Fruit fly (Drosophila melanogaster) whole organism, embryonic: ENCODE results near the gene CG11670.

Experiments used
- Asciz ChIP-seq: fragments of 200-800 bp; sonication (Bioruptor generic); optimal IDR thresholded peaks from 2 replicates; lab custom pipeline; 2017; ENCODE audit warnings: missing biosample characterization, mild to moderate bottlenecking, missing genetic modification characterization, missing genetic modification reagents
- B-H1 ChIP-seq: fragments of 200-800 bp; sonication (Bioruptor generic); IDR thresholded peaks from 3 replicates; pipeline ENCODE4 v1.3.6; 2022; ENCODE audit warnings: missing biosample characterization, missing genetic modification characterization
- Bdp1 ChIP-seq: fragments of 200-800 bp; sonication (Bioruptor generic); optimal IDR thresholded peaks from 3 replicates; lab custom pipeline; 2016; ENCODE audit warnings: missing biosample characterization, missing genetic modification characterization
- Blimp-1 ChIP-seq: fragments of 200-800 bp; sonication (Bioruptor generic); optimal IDR thresholded peaks from 3 replicates; lab custom pipeline; 2018; ENCODE audit warnings: missing biosample characterization, missing genetic modification characterization, mild to moderate bottlenecking, moderate library complexity, missing genetic modification reagents
- CG10274 ChIP-seq: fragments of 200-800 bp; sonication (Bioruptor generic); optimal IDR thresholded peaks from 3 replicates; lab custom pipeline; 2017; ENCODE audit warnings: missing biosample characterization, mild to moderate bottlenecking, missing genetic modification characterization
- CG10366 ChIP-seq: fragments of 200-800 bp; sonication (Bioruptor generic); IDR thresholded peaks from 2 replicates; pipeline ENCODE4 v1.3.6; 2022; ENCODE audit warnings: missing biosample characterization, missing genetic modification characterization
- CG11456 ChIP-seq: fragments of 200-800 bp; sonication (Bioruptor generic); IDR thresholded peaks from 3 replicates; pipeline ENCODE4 v1.3.6; 2022; ENCODE audit warnings: missing biosample characterization, missing genetic modification characterization
- CG15601 ChIP-seq: fragments of 200-800 bp; sonication (Bioruptor generic); optimal IDR thresholded peaks from 3 replicates; lab custom pipeline; 2019; ENCODE audit warnings: missing biosample characterization, mild to moderate bottlenecking, missing genetic modification characterization, moderate library complexity
- CG16813 ChIP-seq: fragments of 200-800 bp; sonication (Bioruptor generic); IDR thresholded peaks from 3 replicates; pipeline ENCODE4 v1.3.6; 2022; ENCODE audit warnings: missing biosample characterization, missing genetic modification characterization; ENCODE audit not compliant: partially characterized antibody
- CG16863 ChIP-seq: fragments of 200-800 bp; sonication (Bioruptor generic); optimal IDR thresholded peaks from 3 replicates; lab custom pipeline; 2016; ENCODE audit warnings: missing biosample characterization, missing genetic modification characterization
- CG17359 ChIP-seq: fragments of 200-800 bp; sonication (Bioruptor generic); optimal IDR thresholded peaks from 3 replicates; lab custom pipeline; 2018; ENCODE audit warnings: missing biosample characterization, mild to moderate bottlenecking, missing genetic modification characterization, moderate library complexity
- CG17361 ChIP-seq: fragments of 200-800 bp; sonication (Bioruptor generic); IDR thresholded peaks from 3 replicates; pipeline ENCODE4 v1.3.6; 2022; ENCODE audit warnings: missing biosample characterization, missing genetic modification characterization
- CG18262 ChIP-seq: fragments of 200-800 bp; optimal IDR thresholded peaks from 3 replicates; lab custom pipeline; 2019; ENCODE audit warnings: missing biosample characterization, mild to moderate bottlenecking, missing genetic modification characterization, moderate library complexity
- CG2129 ChIP-seq: fragments of 200-800 bp; sonication (Bioruptor generic); IDR thresholded peaks from 2 replicates; pipeline ENCODE4 v1.3.6; 2022; ENCODE audit warnings: missing biosample characterization, missing genetic modification characterization; ENCODE audit not compliant: partially characterized antibody
- CG2202 ChIP-seq: fragments of 200-800 bp; sonication (Bioruptor generic); optimal IDR thresholded peaks from 2 replicates; lab custom pipeline; 2018; ENCODE audit warnings: missing biosample characterization, mild to moderate bottlenecking, missing genetic modification characterization
- CG31388 ChIP-seq: fragments of 200-800 bp; sonication (Bioruptor generic); optimal IDR thresholded peaks from 2 replicates; lab custom pipeline; 2016; ENCODE audit warnings: missing biosample characterization, missing genetic modification characterization
- CG32532 ChIP-seq: fragments of 200-800 bp; sonication (Bioruptor generic); IDR thresholded peaks from 2 replicates; pipeline ENCODE4 v1.3.6; 2022; ENCODE audit warnings: missing biosample characterization, missing genetic modification characterization
- CG3847 ChIP-seq: fragments of 200-800 bp; sonication (Bioruptor generic); IDR thresholded peaks from 2 replicates; pipeline ENCODE4 v1.3.6; 2022; ENCODE audit warnings: missing biosample characterization, missing genetic modification characterization
- CG42726 ChIP-seq: fragments of 200-800 bp; sonication (Bioruptor generic); IDR thresholded peaks from 2 replicates; pipeline ENCODE4 v1.3.6; 2022; ENCODE audit warnings: missing biosample characterization, missing genetic modification characterization; ENCODE audit not compliant: partially characterized antibody
- CG4328 ChIP-seq: fragments of 200-800 bp; sonication (Bioruptor generic); optimal IDR thresholded peaks from 3 replicates; lab custom pipeline; 2017; ENCODE audit warnings: missing biosample characterization, missing genetic modification reagents, missing genetic modification characterization
- CG6254 ChIP-seq: fragments of 200-800 bp; sonication (Bioruptor generic); optimal IDR thresholded peaks from 3 replicates; lab custom pipeline; 2017; ENCODE audit warnings: mild to moderate bottlenecking, missing biosample characterization, missing genetic modification reagents, missing genetic modification characterization
- CG9797 ChIP-seq: fragments of 200-800 bp; sonication (Bioruptor generic); optimal IDR thresholded peaks from 3 replicates; lab custom pipeline; 2018; ENCODE audit warnings: missing biosample characterization, mild to moderate bottlenecking, missing genetic modification characterization
- Camta ChIP-seq: fragments of 200-800 bp; sonication (Bioruptor generic); optimal IDR thresholded peaks from 2 replicates; lab custom pipeline; 2016; ENCODE audit warnings: missing biosample characterization, missing genetic modification characterization
- CoRest ChIP-seq: fragments of 200-800 bp; sonication (Bioruptor generic); optimal IDR thresholded peaks from 3 replicates; lab custom pipeline; 2018; ENCODE audit warnings: missing biosample characterization, mild to moderate bottlenecking, missing genetic modification characterization, moderate library complexity
- Dip3 ChIP-seq: fragments of 200-800 bp; sonication (Bioruptor generic); optimal IDR thresholded peaks from 3 replicates; lab custom pipeline; 2016; ENCODE audit warnings: missing biosample characterization, missing genetic modification characterization
- Ets65A ChIP-seq: fragments of 200-800 bp; sonication (Bioruptor generic); peaks from one replicate; lab custom pipeline; 2016; ENCODE audit warnings: missing biosample characterization, missing genetic modification characterization
- HHEX ChIP-seq: fragments of 200-800 bp; sonication (Bioruptor generic); optimal IDR thresholded peaks from 3 replicates; lab custom pipeline; 2017; ENCODE audit warnings: missing biosample characterization, mild to moderate bottlenecking, missing genetic modification characterization, missing genetic modification reagents
- Hsf ChIP-seq: fragments of 200-800 bp; sonication (Bioruptor generic); optimal IDR thresholded peaks from 3 replicates; lab custom pipeline; 2016; ENCODE audit warnings: missing biosample characterization, missing genetic modification characterization
- Mad ChIP-seq: fragments of 200-800 bp; sonication (Bioruptor generic); optimal IDR thresholded peaks from 2 replicates; lab custom pipeline; 2016; ENCODE audit warnings: missing biosample characterization, missing genetic modification characterization
- Myb ChIP-seq: fragments of 200-800 bp; sonication (Bioruptor generic); optimal IDR thresholded peaks from 2 replicates; lab custom pipeline; 2016; ENCODE audit warnings: missing biosample characterization, missing genetic modification characterization
- Nf-YC ChIP-seq: fragments of 200-800 bp; optimal IDR thresholded peaks from 3 replicates; lab custom pipeline; 2019; ENCODE audit warnings: missing biosample characterization, mild to moderate bottlenecking, missing genetic modification characterization, moderate library complexity
- Spps ChIP-seq: fragments of 200-800 bp; sonication (Bioruptor generic); optimal IDR thresholded peaks from 2 replicates; lab custom pipeline; 2018; ENCODE audit warnings: missing biosample characterization, mild to moderate bottlenecking, missing genetic modification characterization
- Ssrp ChIP-seq: fragments of 200-800 bp; sonication (Bioruptor generic); optimal IDR thresholded peaks from 2 replicates; lab custom pipeline; 2018; ENCODE audit warnings: missing biosample characterization, mild to moderate bottlenecking, missing genetic modification characterization, moderate library complexity
- az2 ChIP-seq: fragments of 200-800 bp; sonication (Bioruptor generic); optimal IDR thresholded peaks from 3 replicates; lab custom pipeline; 2016; ENCODE audit warnings: missing biosample characterization, missing genetic modification characterization
- chif ChIP-seq, 2 experiments: fragments of 200-800 bp; sonication (Bioruptor generic); optimal IDR thresholded peaks; 3 replicates each; lab custom pipeline; 2016; ENCODE audit warnings: missing biosample characterization in 2 of 2, missing genetic modification characterization in 2 of 2
- chn ChIP-seq: fragments of 200-800 bp; sonication (Bioruptor generic); optimal IDR thresholded peaks from 2 replicates; lab custom pipeline; 2016; ENCODE audit warnings: missing biosample characterization, missing genetic modification characterization
- ci ChIP-seq: fragments of 200-800 bp; sonication (Bioruptor generic); IDR thresholded peaks from 3 replicates; pipeline ENCODE4 v1.3.6; 2022; ENCODE audit warnings: missing biosample characterization, missing genetic modification characterization
- crp ChIP-seq, 2 experiments: fragments of 200-800 bp; sonication (Bioruptor generic); optimal IDR thresholded peaks; 2 replicates in 1 of 2; 3 replicates in 1 of 2; lab custom pipeline; 2017; ENCODE audit warnings: missing biosample characterization in 2 of 2, missing genetic modification characterization in 2 of 2, mild to moderate bottlenecking in 1 of 2, moderate library complexity in 1 of 2
- dan ChIP-seq: fragments of 200-800 bp; sonication (Bioruptor generic); IDR thresholded peaks from 2 replicates; pipeline ENCODE4 v1.3.6; 2022; ENCODE audit warnings: missing biosample characterization, missing genetic modification characterization
- gcm2 ChIP-seq: fragments of 200-800 bp; sonication (Bioruptor generic); optimal IDR thresholded peaks from 2 replicates; lab custom pipeline; 2016; ENCODE audit warnings: missing biosample characterization, missing genetic modification characterization
- gfzf ChIP-seq: fragments of 200-800 bp; sonication (Bioruptor generic); optimal IDR thresholded peaks from 2 replicates; lab custom pipeline; 2016; ENCODE audit warnings: missing biosample characterization, mild to moderate bottlenecking, missing genetic modification characterization, moderate library complexity
- hb ChIP-seq: fragments of 200-800 bp; sonication (Bioruptor generic); IDR thresholded peaks from 3 replicates; pipeline ENCODE4 v1.3.6; 2022; ENCODE audit warnings: missing biosample characterization, missing genetic modification characterization; ENCODE audit not compliant: partially characterized antibody
- hth ChIP-seq: fragments of >200 bp; optimal IDR thresholded peaks from 2 replicates; lab custom pipeline; 2017; ENCODE audit warnings: inconsistent platforms
- inv ChIP-seq: fragments of 200-800 bp; sonication (Bioruptor generic); IDR thresholded peaks from 2 replicates; pipeline ENCODE4 v1.3.6; 2022; ENCODE audit warnings: missing biosample characterization, missing genetic modification characterization; ENCODE audit not compliant: partially characterized antibody
- kay ChIP-seq: fragments of 200-800 bp; sonication (Bioruptor generic); optimal IDR thresholded peaks from 2 replicates; lab custom pipeline; 2016; ENCODE audit warnings: missing biosample characterization, missing genetic modification characterization
- nerfin-1 ChIP-seq: fragments of 200-800 bp; sonication (Bioruptor generic); optimal IDR thresholded peaks from 3 replicates; lab custom pipeline; 2019; ENCODE audit warnings: missing biosample characterization, mild to moderate bottlenecking, missing genetic modification characterization, moderate library complexity
- pho ChIP-seq: fragments of 200-800 bp; sonication (Bioruptor generic); optimal IDR thresholded peaks from 2 replicates; lab custom pipeline; 2016; ENCODE audit warnings: missing biosample characterization, missing genetic modification characterization
- pita ChIP-seq: fragments of 200-800 bp; sonication (Bioruptor generic); optimal IDR thresholded peaks from 2 replicates; lab custom pipeline; 2017; ENCODE audit warnings: missing biosample characterization, mild to moderate bottlenecking, missing genetic modification characterization
- sd ChIP-seq: fragments of 200-800 bp; sonication (Bioruptor generic); optimal IDR thresholded peaks from 3 replicates; lab custom pipeline; 2018; ENCODE audit warnings: missing biosample characterization, mild to moderate bottlenecking, missing genetic modification characterization, moderate library complexity
- sisA ChIP-seq: fragments of 200-800 bp; sonication (Bioruptor generic); IDR thresholded peaks from 2 replicates; pipeline ENCODE4 v1.3.6; 2022; ENCODE audit warnings: missing biosample characterization, missing genetic modification characterization
- sqz ChIP-seq: fragments of 200-800 bp; sonication (Bioruptor generic); optimal IDR thresholded peaks from 3 replicates; lab custom pipeline; 2018; ENCODE audit warnings: missing biosample characterization, mild to moderate bottlenecking, missing genetic modification characterization

Gene CG11670

dm6 chr3R:13078263-13078662, 36.4 kb downstream of the CG11670 start (continued):
- TF ChIP-seq hb (GFP tag; lab: Robert Waterston, UW): no peak
- TF ChIP-seq CG16863 (GFP tag; lab: Kevin White, UChicago): no peak
- peak; percentile 43; the same call in 1 of the 2 replicates for TF ChIP-seq CG10366 (GFP tag; lab: Robert Waterston, UW)
- TF ChIP-seq sd (tag; lab: Kevin White, UChicago): no peak
- TF ChIP-seq CG9797: no peak
- TF ChIP-seq az2 (GFP tag; lab: Kevin White, UChicago): peak; percentile 38
- no peak for TF ChIP-seq kay (GFP tag; lab: Kevin White, UChicago)
- TF ChIP-seq CG10274: no peak
- TF ChIP-seq Asciz: no peak
- peak; percentile 54; the same call in 2 of the 3 replicates for TF ChIP-seq ci (GFP tag; lab: Robert Waterston, UW)
- peak; percentile 43; the same call in 2 of the 3 replicates for TF ChIP-seq CG11456 (GFP tag; lab: Robert Waterston, UW)
- 0 out of 2 replicates have a peak, but pooled peaks have one; percentile 11 for TF ChIP-seq CG3847 (GFP tag; lab: Robert Waterston, UW)
- no peak for TF ChIP-seq Ssrp (tag; lab: Kevin White, UChicago)
- no peak for TF ChIP-seq gcm2 (GFP tag; lab: Kevin White, UChicago)
- TF ChIP-seq inv (GFP tag; lab: Robert Waterston, UW): peak; percentile 46; the same call in 1 of the 2 replicates
- TF ChIP-seq Hsf (GFP tag; lab: Kevin White, UChicago): peak; percentile 48
- no peak for TF ChIP-seq CG31388
- peak; percentile 67 for TF ChIP-seq CG32532 (GFP tag; lab: Robert Waterston, UW)
- peak; percentile 53; the same call in 2 of the 3 replicates for TF ChIP-seq CG17361
- peak; percentile 90 for TF ChIP-seq Myb (GFP tag; lab: Kevin White, UChicago)
- peak; percentile 19 for TF ChIP-seq Nf-YC
- TF ChIP-seq CG4328 (GFP tag; lab: Kevin White, UChicago): no peak
- TF ChIP-seq pho (GFP tag; lab: Kevin White, UChicago): peak; percentile 18
- TF ChIP-seq HHEX (GFP tag; lab: Kevin White, UChicago): no peak
- peak; percentile 65 for TF ChIP-seq CG16813
- peak; percentile 70 for TF ChIP-seq CoRest (tag; lab: Kevin White, UChicago)
- TF ChIP-seq Dip3 (GFP tag; lab: Kevin White, UChicago): no peak
- TF ChIP-seq crp (GFP tag; optimal IDR thresholded peaks at IDR 0.05; lab: Kevin White, UChicago): no peak
- peak; percentile 13 for TF ChIP-seq Camta (GFP tag; lab: Kevin White, UChicago)
- TF ChIP-seq chif (GFP tag; optimal IDR thresholded peaks at IDR 0.05; lab: Kevin White, UChicago): peak in 1 of 2 experiments; percentile 45
- peak; percentile 66 for TF ChIP-seq pita (GFP tag; lab: Kevin White, UChicago)
- no peak for TF ChIP-seq B-H1
- TF ChIP-seq Mad: no peak
- TF ChIP-seq CG15601 (tag; lab: Kevin White, UChicago): peak; percentile 49
- no peak for TF ChIP-seq Bdp1 (GFP tag; lab: Kevin White, UChicago)
- no peak for TF ChIP-seq CG2129 (GFP tag; lab: Robert Waterston, UW)
- TF ChIP-seq Spps (tag; lab: Kevin White, UChicago): no peak
- TF ChIP-seq sqz: no peak
- TF ChIP-seq hth: no peak
- peak; percentile 14 for TF ChIP-seq chn (GFP tag; lab: Kevin White, UChicago)
- no peak for TF ChIP-seq nerfin-1 (tag; lab: Kevin White, UChicago)
- no peak for TF ChIP-seq dan (GFP tag; lab: Robert Waterston, UW)
- TF ChIP-seq CG42726 (GFP tag; lab: Robert Waterston, UW): peak; percentile 79
- no peak for TF ChIP-seq Blimp-1 (GFP tag; lab: Kevin White, UChicago)
- TF ChIP-seq CG17359 (tag; lab: Kevin White, UChicago): peak; percentile 14
- TF ChIP-seq CG2202 (tag; lab: Kevin White, UChicago): no peak
- TF ChIP-seq sisA (GFP tag; lab: Robert Waterston, UW): no peak
- no peak for TF ChIP-seq gfzf (GFP tag; lab: Kevin White, UChicago)
- peak; percentile 94 for TF ChIP-seq Ets65A
- TF ChIP-seq CG6254 (GFP tag; lab: Kevin White, UChicago): peak; percentile 99
- peak; percentile 9 for TF ChIP-seq CG18262 (tag; lab: Kevin White, UChicago)
